Worm (Caenorhabditis elegans) whole organism, late embryonic: ENCODE data around the gene K09B11.4.
A peak's percentile ranks its signal among the peaks of the same experiment; 100 is the strongest.

ENCODE experiments used
- C08G9.2 ChIP-seq: sonication (generic microtip); optimal IDR thresholded peaks from 2 replicates; lab custom pipeline; 2016; ENCODE audit warnings: mild to moderate bottlenecking, missing genetic modification characterization, moderate library complexity, missing compliant biosample characterization
- C38D4.7 ChIP-seq: fragments of 200-800 bp; sonication (Bioruptor generic); optimal IDR thresholded peaks from 2 replicates; lab custom pipeline; 2018; ENCODE audit warnings: mild to moderate bottlenecking, missing genetic modification characterization, moderate library complexity, missing compliant biosample characterization
- F13H6.1 ChIP-seq: sonication (generic microtip); optimal IDR thresholded peaks from 2 replicates; lab custom pipeline; 2016; ENCODE audit warnings: missing genetic modification characterization, missing compliant biosample characterization
- K02D7.2 ChIP-seq: sonication (generic microtip); optimal IDR thresholded peaks from 2 replicates; lab custom pipeline; 2017; ENCODE audit warnings: mild to moderate bottlenecking, missing genetic modification characterization, missing compliant biosample characterization
- K09A11.1 ChIP-seq: sonication (generic microtip); optimal IDR thresholded peaks from 2 replicates; lab custom pipeline; 2017; ENCODE audit warnings: antibody characterized with exemption, mild to moderate bottlenecking, missing genetic modification characterization, missing compliant biosample characterization; ENCODE audit not compliant: insufficient read depth
- Y22D7AL.16 ChIP-seq: sonication (generic microtip); optimal IDR thresholded peaks from 2 replicates; lab custom pipeline; 2016; ENCODE audit warnings: missing genetic modification characterization, missing compliant biosample characterization
- ama-1 ChIP-seq: fragments of 150-350 bp; optimal IDR thresholded peaks from 2 replicates; lab custom pipeline; 2014
- ceh-14 ChIP-seq: sonication (generic microtip); optimal IDR thresholded peaks from 2 replicates; lab custom pipeline; 2016; ENCODE audit warnings: missing genotype, missing genetic modification characterization, missing compliant biosample characterization
- ceh-30 ChIP-seq: fragments of 150-350 bp; optimal IDR thresholded peaks from 2 replicates; lab custom pipeline; 2014; ENCODE audit warnings: missing biosample characterization, missing genetic modification characterization
- ceh-34 ChIP-seq: sonication (generic microtip); optimal IDR thresholded peaks from 2 replicates; lab custom pipeline; 2016; ENCODE audit warnings: mild to moderate bottlenecking, missing genetic modification characterization, missing compliant biosample characterization
- ceh-6 ChIP-seq: fragments of 200-800 bp; sonication (Bioruptor generic); optimal IDR thresholded peaks from 2 replicates; lab custom pipeline; 2018; ENCODE audit warnings: mild to moderate bottlenecking, missing genetic modification characterization, missing compliant biosample characterization
- ceh-9 ChIP-seq: sonication (generic microtip); optimal IDR thresholded peaks from 2 replicates; lab custom pipeline; 2016; ENCODE audit warnings: mild to moderate bottlenecking, missing genetic modification characterization, inconsistent platforms, missing compliant biosample characterization
- dmd-4 ChIP-seq: sonication (generic microtip); optimal IDR thresholded peaks from 2 replicates; lab custom pipeline; 2016; ENCODE audit warnings: borderline replicate concordance, missing genetic modification characterization, missing compliant biosample characterization
- dve-1 ChIP-seq: sonication (generic microtip); optimal IDR thresholded peaks from 2 replicates; lab custom pipeline; 2017; ENCODE audit warnings: antibody characterized with exemption, mild to moderate bottlenecking, missing genetic modification characterization, missing compliant biosample characterization
- elt-2 ChIP-seq: sonication (generic microtip); optimal IDR thresholded peaks from 2 replicates; lab custom pipeline; 2016; ENCODE audit warnings: missing genetic modification reagents, missing genetic modification characterization, missing compliant biosample characterization
- elt-4 ChIP-seq: sonication (generic microtip); optimal IDR thresholded peaks from 2 replicates; lab custom pipeline; 2016; ENCODE audit warnings: missing genetic modification characterization, missing compliant biosample characterization
- fkh-10 ChIP-seq: fragments of 150-350 bp; optimal IDR thresholded peaks from 2 replicates; lab custom pipeline; 2014; ENCODE audit warnings: missing biosample characterization, missing genetic modification reagents, missing genetic modification characterization
- fkh-6 ChIP-seq: sonication (generic microtip); optimal IDR thresholded peaks from 2 replicates; lab custom pipeline; 2016; ENCODE audit warnings: missing genetic modification characterization, missing compliant biosample characterization
- hlh-13 ChIP-seq: fragments of 200-800 bp; sonication (Bioruptor generic); optimal IDR thresholded peaks from 2 replicates; lab custom pipeline; 2018; ENCODE audit warnings: mild to moderate bottlenecking, missing genetic modification characterization, missing compliant biosample characterization
- hlh-30 ChIP-seq: sonication (generic microtip); optimal IDR thresholded peaks from 2 replicates; lab custom pipeline; 2017; ENCODE audit warnings: antibody characterized with exemption, missing genetic modification characterization, missing compliant biosample characterization; ENCODE audit not compliant: insufficient read depth
- hlh-8 ChIP-seq: sonication (generic microtip); optimal IDR thresholded peaks from 2 replicates; lab custom pipeline; 2016; ENCODE audit warnings: missing genotype, missing genetic modification characterization, missing compliant biosample characterization
- lim-6 ChIP-seq: sonication (generic microtip); optimal IDR thresholded peaks from 2 replicates; lab custom pipeline; 2016; ENCODE audit warnings: missing genetic modification characterization, missing compliant biosample characterization
- lin-11 ChIP-seq: fragments of 200-800 bp; sonication (Bioruptor generic); optimal IDR thresholded peaks from 2 replicates; lab custom pipeline; 2018; ENCODE audit warnings: mild to moderate bottlenecking, missing genetic modification characterization, missing compliant biosample characterization
- madf-2 ChIP-seq: sonication (generic microtip); optimal IDR thresholded peaks from 2 replicates; lab custom pipeline; 2017; ENCODE audit warnings: missing genetic modification characterization, missing compliant biosample characterization
- mec-3 ChIP-seq: sonication (generic microtip); optimal IDR thresholded peaks from 2 replicates; lab custom pipeline; 2016; ENCODE audit warnings: borderline replicate concordance, missing genetic modification characterization, missing compliant biosample characterization
- nfya-1 ChIP-seq: sonication (generic microtip); optimal IDR thresholded peaks from 2 replicates; lab custom pipeline; 2017; ENCODE audit warnings: missing genetic modification characterization, mild to moderate bottlenecking, missing compliant biosample characterization, antibody characterized with exemption, moderate library complexity
- npax-4 ChIP-seq: sonication (generic microtip); optimal IDR thresholded peaks from 2 replicates; lab custom pipeline; 2016; ENCODE audit warnings: missing genetic modification characterization, missing compliant biosample characterization
- pag-3 ChIP-seq: sonication (generic microtip); optimal IDR thresholded peaks from 2 replicates; lab custom pipeline; 2016; ENCODE audit warnings: missing compliant biosample characterization, missing genetic modification characterization, borderline replicate concordance
- pax-1 ChIP-seq: fragments of 150-350 bp; optimal IDR thresholded peaks from 2 replicates; lab custom pipeline; 2014; ENCODE audit warnings: missing biosample characterization, missing genetic modification characterization
- pqm-1 ChIP-seq: sonication (generic microtip); optimal IDR thresholded peaks from 2 replicates; lab custom pipeline; 2016; ENCODE audit warnings: missing genetic modification characterization, missing compliant biosample characterization
- pros-1 ChIP-seq: fragments of 150-350 bp; optimal IDR thresholded peaks from 2 replicates; lab custom pipeline; 2014; ENCODE audit warnings: missing biosample characterization, missing genetic modification reagents, missing genetic modification characterization
- rnt-1 ChIP-seq: sonication (generic microtip); optimal IDR thresholded peaks from 2 replicates; lab custom pipeline; 2016; ENCODE audit warnings: missing genetic modification characterization, missing compliant biosample characterization
- sox-2 ChIP-seq: fragments of 200-800 bp; sonication (Bioruptor generic); IDR thresholded peaks from 2 replicates; pipeline ENCODE4 v1.3.6; 2022; ENCODE audit warnings: missing genetic modification reagents, missing genetic modification characterization, missing compliant biosample characterization
- sox-4 ChIP-seq: sonication (generic microtip); optimal IDR thresholded peaks from 2 replicates; lab custom pipeline; 2017; ENCODE audit warnings: mild to moderate bottlenecking, missing genetic modification characterization, inconsistent platforms, missing compliant biosample characterization
- syd-9 ChIP-seq: sonication (generic microtip); optimal IDR thresholded peaks from 2 replicates; lab custom pipeline; 2016; ENCODE audit warnings: mild to moderate bottlenecking, missing genetic modification characterization, moderate library complexity, missing compliant biosample characterization
- tbx-7 ChIP-seq: sonication (generic microtip); optimal IDR thresholded peaks from 2 replicates; lab custom pipeline; 2016; ENCODE audit warnings: missing genotype, missing genetic modification characterization, missing compliant biosample characterization
- ztf-16 ChIP-seq: sonication (generic microtip); optimal IDR thresholded peaks from 2 replicates; lab custom pipeline; 2017; ENCODE audit warnings: missing genetic modification characterization, missing compliant biosample characterization

The K09B11.4 gene

DNA sequence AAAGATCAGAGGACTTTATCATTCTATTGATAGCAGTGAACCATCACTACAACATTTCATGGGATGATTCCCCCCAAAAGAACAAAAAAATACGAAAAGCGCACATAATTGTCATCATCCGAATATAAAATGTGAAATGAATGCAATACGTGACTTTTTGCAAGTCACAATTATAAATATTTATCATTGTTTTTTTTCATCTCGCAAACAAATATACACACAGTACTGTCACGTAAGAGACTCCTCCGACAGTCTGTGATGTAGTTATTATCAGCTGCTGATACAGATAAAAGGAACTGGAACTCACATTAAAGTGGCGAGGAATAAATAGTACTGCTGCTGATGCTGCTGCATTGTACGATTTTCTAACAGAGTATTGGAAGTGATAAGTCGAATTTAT, 33.0 kb upstream of the K09B11.4 start:
- TF ChIP-seq elt-2 (tag; lab: Kevin White, UChicago) (peak; percentile 78), lim-6 (no peak)

DNA sequence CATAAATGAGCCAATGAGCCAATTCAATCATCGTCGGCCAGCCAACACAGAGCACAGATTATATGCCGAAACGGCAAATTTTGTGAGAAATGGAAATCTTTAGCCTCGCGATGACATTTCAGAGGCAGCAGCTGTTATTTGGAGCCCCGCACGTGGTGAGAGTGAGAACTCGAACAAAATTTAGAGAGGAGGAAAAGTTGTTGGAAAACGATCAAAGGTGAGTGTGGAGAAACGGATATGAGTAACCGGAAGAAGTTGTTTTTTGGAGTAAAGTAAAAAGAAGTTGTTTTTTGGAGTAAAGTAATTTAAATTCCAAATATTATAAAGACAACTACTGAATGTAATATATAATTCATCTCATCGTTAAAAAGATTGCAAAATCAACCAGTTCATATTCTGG, 30.6 kb upstream of the K09B11.4 start, which contains the start of gene Y62E10A.13:
TSS of gene Y62E10A.13 (minus strand) at position 326 of the 400 bp plus-strand sequence.
- TF ChIP-seq syd-9 (tag; lab: Kevin White, UChicago) (no peak), mec-3 (tag; lab: Kevin White, UChicago) (no peak), ceh-6 (no peak), C08G9.2 (tag; lab: Kevin White, UChicago) (no peak), madf-2 (tag; lab: Kevin White, UChicago) (no peak), ceh-30 (tag; lab: Kevin White, UChicago) (no peak), npax-4 (no peak), elt-4 (tag; lab: Kevin White, UChicago) (no peak), elt-2 (tag; lab: Kevin White, UChicago) (no peak), pag-3 (no peak), pqm-1 (tag; lab: Kevin White, UChicago) (no peak), ztf-16 (tag; lab: Kevin White, UChicago) (no peak), lin-11 (tag; lab: Kevin White, UChicago) (no peak), hlh-8 (tag; lab: Kevin White, UChicago) (no peak), sox-4 (tag; lab: Kevin White, UChicago) (no peak), fkh-10 (no peak), K02D7.2 (tag; lab: Kevin White, UChicago) (no peak)

DNA sequence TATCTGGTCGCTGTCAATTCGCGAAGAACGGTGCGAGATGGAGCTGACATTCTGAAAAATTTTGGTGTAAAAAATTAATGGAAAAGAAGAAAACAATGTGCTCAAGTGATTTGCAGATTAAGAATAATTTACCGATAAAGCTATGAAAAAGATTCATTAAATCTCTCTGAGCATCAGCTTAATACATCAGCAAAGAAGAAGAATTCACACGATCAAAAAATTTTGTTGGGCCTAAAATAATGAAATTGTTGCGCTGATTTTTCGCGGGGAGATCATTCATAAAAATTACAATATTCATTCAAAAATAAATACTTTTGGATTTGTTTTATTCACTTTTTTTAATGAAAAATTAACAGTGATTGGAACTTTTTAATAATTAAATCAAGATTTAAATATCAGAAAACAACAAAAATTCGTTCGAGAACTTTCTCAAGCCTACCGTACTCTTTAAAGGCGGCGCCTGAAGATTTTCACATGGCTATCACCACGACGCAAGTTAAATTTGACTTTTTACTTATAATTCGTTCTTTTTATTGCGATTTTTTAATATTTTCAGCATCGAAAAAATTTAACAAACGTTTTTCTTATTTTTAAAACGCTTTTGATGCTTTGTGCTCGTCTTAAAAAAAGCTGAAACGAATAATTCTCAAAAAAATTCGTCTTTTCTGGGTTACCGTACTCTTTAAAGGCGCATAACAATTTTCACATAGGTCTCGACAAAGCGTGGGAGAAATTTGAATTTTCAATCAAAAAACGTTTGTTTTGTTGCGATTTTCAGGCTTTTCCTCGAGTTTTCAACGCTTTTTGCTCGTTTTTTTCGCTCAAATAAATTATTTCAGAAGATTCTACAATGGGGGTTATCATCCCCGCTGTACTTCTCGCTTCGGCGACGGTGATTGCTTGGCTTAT, 28.6 kb upstream of the K09B11.4 start, which contains the start of the genes memi-2 and cyp-31A5:
TSS of gene memi-2 (minus strand) at position 51 of the 909 bp plus-strand sequence.
TSS of gene cyp-31A5 (plus strand) at position 834 of the 909 bp plus-strand sequence.
- TF ChIP-seq npax-4, result no peak
- TF ChIP-seq ztf-16 (tag; lab: Kevin White, UChicago), result no peak
- TF ChIP-seq lim-6, result no peak
- TF ChIP-seq tbx-7 (tag; lab: Kevin White, UChicago), result no peak
- no peak for TF ChIP-seq hlh-13 (GFP tag; lab: Kevin White, UChicago)
- TF ChIP-seq, all 69 proteins: peak for 0

DNA sequence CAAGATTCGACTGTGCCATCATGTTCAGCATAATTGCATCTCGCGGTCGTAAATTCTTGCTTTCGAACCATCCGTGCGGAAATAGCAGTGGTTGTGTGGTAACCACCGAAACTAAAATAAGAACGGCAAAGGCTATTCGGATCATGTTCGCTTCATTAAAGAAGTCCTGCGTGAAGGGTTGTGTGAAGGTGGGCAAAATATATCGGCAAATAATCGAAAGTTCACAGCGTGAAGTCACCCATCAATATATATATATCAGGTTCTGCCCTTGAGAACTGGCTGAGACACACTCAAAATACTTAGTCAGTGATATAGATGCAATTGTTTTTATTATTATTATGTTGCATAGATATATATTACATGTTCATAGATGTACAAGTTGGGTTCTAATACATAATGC, 21.3 kb upstream of the K09B11.4 start, which contains the start of gene Y62E10A.19:
TSS of gene Y62E10A.19 (minus strand) at position 289 of the 400 bp plus-strand sequence.
- no peak for TF ChIP-seq hlh-13 (GFP tag; lab: Kevin White, UChicago)
- no peak for TF ChIP-seq F13H6.1 (tag; lab: Kevin White, UChicago)

DNA sequence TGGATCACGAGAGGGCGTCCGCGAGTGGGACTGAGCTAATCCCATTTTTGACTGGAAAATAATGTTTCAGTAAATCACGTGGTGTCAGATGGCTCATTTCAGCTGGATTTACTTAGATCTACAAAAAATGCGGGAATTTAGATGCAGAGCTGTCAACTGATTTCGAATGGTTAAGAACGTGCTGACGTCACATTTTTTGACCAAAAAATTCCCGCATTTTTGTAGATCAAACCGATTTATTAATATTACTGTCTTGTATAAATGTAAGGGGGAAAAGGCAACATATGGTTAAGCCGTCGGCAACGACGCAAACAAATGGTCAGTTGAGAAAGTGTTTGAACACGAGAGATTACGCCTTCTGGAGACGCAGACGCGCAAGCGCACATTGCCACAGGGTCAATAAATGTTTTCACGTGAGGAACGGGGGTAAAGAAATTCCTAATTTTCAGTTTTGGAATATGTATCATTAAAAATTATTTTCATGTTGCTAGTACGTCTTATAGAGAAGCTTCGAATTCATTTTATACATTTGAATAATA, 16.4 kb upstream of the K09B11.4 start, which contains the start of gene gcl-1:
TSS of gene gcl-1 (minus strand) at position 51 of the 539 bp plus-strand sequence.
- TF ChIP-seq ceh-14 (tag; lab: Kevin White, UChicago), result no peak
- TF ChIP-seq ceh-9 (tag; lab: Kevin White, UChicago), result no peak
- TF ChIP-seq dve-1 (tag; lab: Kevin White, UChicago), result no peak
- TF ChIP-seq nfya-1, result peak; percentile 11
- no peak for TF ChIP-seq pros-1 (tag; lab: Kevin White, UChicago)
- no peak for TF ChIP-seq rnt-1 (tag; lab: Kevin White, UChicago)
- TF ChIP-seq mec-3 (tag; lab: Kevin White, UChicago), result no peak
- TF ChIP-seq K02D7.2 (tag; lab: Kevin White, UChicago), result no peak
- TF ChIP-seq fkh-6 (tag; lab: Kevin White, UChicago), result no peak
- no peak for TF ChIP-seq pqm-1 (tag; lab: Kevin White, UChicago)
- no peak for TF ChIP-seq pax-1 (tag; lab: Kevin White, UChicago)
- peak; percentile 55 for TF ChIP-seq hlh-30 (tag; lab: Kevin White, UChicago)
- TF ChIP-seq ceh-30 (tag; lab: Kevin White, UChicago), result no peak
- no peak for TF ChIP-seq fkh-10
- TF ChIP-seq ceh-34, result no peak
- TF ChIP-seq ceh-6, result no peak
- TF ChIP-seq C08G9.2 (tag; lab: Kevin White, UChicago), result no peak
- TF ChIP-seq hlh-13 (GFP tag; lab: Kevin White, UChicago), result no peak
- TF ChIP-seq hlh-8 (tag; lab: Kevin White, UChicago), result peak; percentile 13
- no peak for TF ChIP-seq sox-4 (tag; lab: Kevin White, UChicago)
- TF ChIP-seq K09A11.1, result no peak
- no peak for TF ChIP-seq Y22D7AL.16 (tag; lab: Kevin White, UChicago)
- TF ChIP-seq dmd-4 (tag; lab: Kevin White, UChicago), result no peak
- no peak for TF ChIP-seq sox-2 (GFP tag; lab: Robert Waterston, UW)
- TF ChIP-seq C38D4.7 (GFP tag; lab: Kevin White, UChicago), result no peak
- no peak for TF ChIP-seq ama-1 (lab: Kevin White, UChicago)
